Fruit fly (Drosophila melanogaster): ENCODE results near the gene Sps2.

DNA sequence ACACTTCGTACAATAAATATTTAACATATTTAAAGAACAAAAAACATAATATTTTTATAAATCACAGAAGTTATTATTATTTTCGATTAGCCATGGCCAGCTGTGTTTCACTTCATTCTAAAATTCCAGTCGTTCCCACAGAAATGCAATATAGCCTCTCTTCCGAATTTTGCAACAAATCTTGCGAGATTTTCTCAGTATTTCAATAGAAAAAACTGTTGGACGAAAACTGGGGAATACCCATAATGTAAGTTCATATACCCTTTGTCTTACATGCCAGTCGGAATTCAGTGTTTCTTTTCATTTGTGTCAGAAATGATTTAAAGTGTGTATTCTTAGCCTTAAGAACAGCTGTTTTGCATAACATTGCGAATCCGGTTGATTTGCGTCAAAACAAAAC, 14.1 kb downstream of the Sps2 start, which contains the start of the genes CtsL4 and ClpP:
- no peak for TF ChIP-seq CrebA (GFP tag; optimal IDR thresholded peaks at IDR 0.05; ENCODE audit: borderline replicate concordance)
- TF ChIP-seq tai (GFP tag; optimal IDR thresholded peaks at IDR 0.05): no peak
- TF ChIP-seq psq (GFP tag; optimal IDR thresholded peaks at IDR 0.05): no peak
